Worm (Caenorhabditis elegans): ENCODE measurements around the gene srj-7.

Gene srj-7

ce11 chrV:3244703-3245102, at the start of gene srj-7:
srj-7 (plus strand) TSS chrV:3245003.
- no peak for TF ChIP-seq hsf-1 (GFP tag; IDR thresholded peaks at IDR 0.05)
- no peak for TF ChIP-seq Y79H2A.3 (GFP tag; conservative IDR thresholded peaks at IDR 0.05)
- TF ChIP-seq ceh-58 (GFP tag; IDR thresholded peaks at IDR 0.05), result no peak
- TF ChIP-seq hrde-1 (tag; optimal IDR thresholded peaks at IDR 0.05; ENCODE audit: borderline replicate concordance), result no peak
- no peak for TF ChIP-seq madf-8 (GFP tag; conservative IDR thresholded peaks at IDR 0.05)
- TF ChIP-seq efl-1 (GFP tag; optimal IDR thresholded peaks at IDR 0.05), result no peak
- TF ChIP-seq pha-4 (tag; optimal IDR thresholded peaks at IDR 0.05), result no peak
- no peak for TF ChIP-seq hmg-20 (GFP tag; IDR thresholded peaks at IDR 0.05)

ce11 chrV:3195814-3196213, 49.0 kb upstream of the srj-7 start:
- no peak for TF ChIP-seq snpc-1.3 (tag; optimal IDR thresholded peaks at IDR 0.05; ENCODE audit: insufficient read depth)
- no peak for TF ChIP-seq ceh-91 (GFP tag; IDR thresholded peaks at IDR 0.05)
- no peak for TF ChIP-seq dpl-1 (GFP tag; optimal IDR thresholded peaks at IDR 0.05)
- TF ChIP-seq nfyb-1 (GFP tag; IDR thresholded peaks at IDR 0.05), result peak; percentile 66; the same call in 1 of the 2 replicates

- no peak for TF ChIP-seq ekl-4 (GFP tag; IDR thresholded peaks at IDR 0.05)
- TF ChIP-seq cebp-1 (GFP tag; IDR thresholded peaks at IDR 0.05), result no peak
- peak; percentile 2 for TF ChIP-seq cebp-1 (tag; optimal IDR thresholded peaks at IDR 0.05)
Observed at ce11 chrV:3196832-3197329, 47.9 kb upstream of the srj-7 start, which contains the start of the genes Y73C8B.1 and Y73C8B.5. Y73C8B.1 (minus strand) TSS chrV:3196882. Y73C8B.5 (plus strand) TSS chrV:3197268.

ce11 chrV:3200323-3200722, 44.5 kb upstream of the srj-7 start, which contains the start of gene K08D9.4:
K08D9.4 (minus strand) TSS chrV:3200423.
- TF ChIP-seq nfya-1 (tag; optimal IDR thresholded peaks at IDR 0.05; ENCODE audit: borderline replicate concordance, insufficient read depth) (no peak), egl-18 (GFP tag; IDR thresholded peaks at IDR 0.05) (no peak), snpc-1.1 (tag; optimal IDR thresholded peaks at IDR 0.05; ENCODE audit: insufficient read depth) (no peak), B0261.1 (tag; optimal IDR thresholded peaks at IDR 0.05) (no peak), ztf-3 (GFP tag; optimal IDR thresholded peaks at IDR 0.05) (no peak), madf-3 (GFP tag; IDR thresholded peaks at IDR 0.05) (no peak), lin-54 (GFP tag; optimal IDR thresholded peaks at IDR 0.05) (no peak), C17E4.6 (GFP tag; IDR thresholded peaks at IDR 0.05) (no peak), B0336.3 (GFP tag; IDR thresholded peaks at IDR 0.05) (no peak), lag-1 (GFP tag; IDR thresholded peaks at IDR 0.05) (no peak), ztf-26 (tag; optimal IDR thresholded peaks at IDR 0.05) (no peak), ekl-4 (GFP tag; IDR thresholded peaks at IDR 0.05) (no peak), B0035.1 (tag; optimal IDR thresholded peaks at IDR 0.05) (no peak), unc-62 (GFP tag; optimal IDR thresholded peaks at IDR 0.05) (no peak), ets-4 (GFP tag; optimal IDR thresholded peaks at IDR 0.05) (no peak), hsf-1 (GFP tag; IDR thresholded peaks at IDR 0.05) (no peak), gei-17 (GFP tag; optimal IDR thresholded peaks at IDR 0.05) (no peak), ccch-3 (GFP tag; optimal IDR thresholded peaks at IDR 0.05) (no peak)

- peak; percentile 26 for TF ChIP-seq tbp1 (GFP tag; optimal IDR thresholded peaks at IDR 0.05)
- peak; percentile 48; the same call in 1 of the 2 replicates for TF ChIP-seq dox-1 (GFP tag; IDR thresholded peaks at IDR 0.05)
- TF ChIP-seq F33H1.4 (GFP tag; IDR thresholded peaks at IDR 0.05), result peak; percentile 98
- TF ChIP-seq ztf-26 (tag; optimal IDR thresholded peaks at IDR 0.05), result no peak
- peak; percentile 53 for TF ChIP-seq snpc-1.1 (tag; optimal IDR thresholded peaks at IDR 0.05; ENCODE audit: insufficient read depth)
- no peak for TF ChIP-seq snpc-4 (GFP tag; optimal IDR thresholded peaks at IDR 0.05)
- TF ChIP-seq snpc-4 (tag; optimal IDR thresholded peaks at IDR 0.05), result peak in 1 of 4 experiments; percentile 54
- TF ChIP-seq pbrm-1 (GFP tag; IDR thresholded peaks at IDR 0.05), result peak; percentile 48; the same call in 1 of the 2 replicates
- peak; percentile 52 for TF ChIP-seq lin-54 (GFP tag; optimal IDR thresholded peaks at IDR 0.05)
- TF ChIP-seq lsl-1 (GFP tag; optimal IDR thresholded peaks at IDR 0.05), result peak; percentile 98
- TF ChIP-seq madf-6 (GFP tag; IDR thresholded peaks at IDR 0.05), result peak; percentile 97
- TF ChIP-seq hlh-12 (tag; optimal IDR thresholded peaks at IDR 0.05), result no peak
- no peak for TF ChIP-seq Y79H2A.3 (GFP tag; conservative IDR thresholded peaks at IDR 0.05)
- TF ChIP-seq xnd-1 (tag; optimal IDR thresholded peaks at IDR 0.05), result peak; percentile 98
- peak in 1 of 3 experiments; percentile 33 for TF ChIP-seq lin-35 (GFP tag; optimal IDR thresholded peaks at IDR 0.05)
Observed at ce11 chrV:3204433-3204832, 40.4 kb upstream of the srj-7 start.

Data from whole organism, young adult.